Worm (Caenorhabditis elegans): ENCODE results near the gene R09E10.1.

DNA sequence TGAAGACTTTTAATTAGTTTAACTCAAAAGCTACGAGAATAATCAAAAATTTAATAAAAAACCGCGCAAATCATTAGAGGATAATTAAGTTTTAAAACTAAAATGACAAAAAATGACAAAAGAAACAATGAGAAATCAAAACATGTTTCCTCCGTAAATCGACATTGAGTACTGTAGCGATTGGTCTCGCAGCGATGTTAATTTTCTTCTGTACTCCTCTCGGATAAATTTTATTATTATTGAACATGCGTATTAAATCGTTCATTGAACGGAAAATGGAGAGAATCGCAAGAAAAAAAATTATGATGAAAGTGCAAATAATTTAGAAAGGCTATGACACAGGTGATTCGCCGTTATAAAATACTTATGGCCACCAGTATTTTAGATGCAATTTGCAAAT lies 37.2 kb downstream of the R09E10.1 start:
- TF ChIP-seq unc-55 (GFP tag; optimal IDR thresholded peaks at IDR 0.05) (no peak), fkh-10 (GFP tag; optimal IDR thresholded peaks at IDR 0.05) (no peak), hlh-30 (tag; optimal IDR thresholded peaks at IDR 0.05; ENCODE audit: insufficient read depth) (no peak)
